Worm (Caenorhabditis elegans) whole organism, L4/young adult: Measurements from ENCODE around the gene rfc-4.

Experiments used
- W03F9.2 ChIP-seq: fragments of 150-350 bp; optimal IDR thresholded peaks from 2 replicates; lab custom pipeline; 2014; ENCODE audit warnings: missing biosample characterization, missing genetic modification characterization
- dao-5 ChIP-seq: sonication (generic microtip); optimal IDR thresholded peaks from 2 replicates; lab custom pipeline; 2016; ENCODE audit warnings: missing genotype, missing genetic modification characterization, moderate library complexity, missing compliant biosample characterization
- him-1 ChIP-seq: sonication (generic microtip); optimal IDR thresholded peaks from 2 replicates; lab custom pipeline; 2016; ENCODE audit warnings: missing genotype, missing genetic modification reagents, missing genetic modification characterization, missing compliant biosample characterization

ce11 chrIII:6928725-6929124, 43.3 kb upstream of the rfc-4 start, which contains the start of gene flap-1:
- TF ChIP-seq him-1 (tag; lab: Kevin White, UChicago) (no peak), dao-5 (tag; lab: Kevin White, UChicago) (no peak), W03F9.2 (tag; lab: Kevin White, UChicago) (no peak)
